Fruit fly (Drosophila melanogaster) whole organism, embryonic: ENCODE data around the gene Nup153.

Experiments
- Adf1 ChIP-seq: fragments of 200-800 bp; sonication (Bioruptor generic); IDR thresholded peaks from 2 replicates; pipeline ENCODE4 v1.3.6; 2022; ENCODE audit warnings: missing biosample characterization, missing genetic modification characterization
- Bgb ChIP-seq: fragments of 200-800 bp; sonication (Bioruptor generic); IDR thresholded peaks from 2 replicates; pipeline ENCODE4 v1.3.6; 2022; ENCODE audit warnings: missing biosample characterization, missing genetic modification characterization; ENCODE audit not compliant: partially characterized antibody
- Blimp-1 ChIP-seq: fragments of 200-800 bp; sonication (Bioruptor generic); optimal IDR thresholded peaks from 3 replicates; lab custom pipeline; 2018; ENCODE audit warnings: missing biosample characterization, missing genetic modification characterization, mild to moderate bottlenecking, moderate library complexity, missing genetic modification reagents
- CG13424 ChIP-seq: fragments of 200-800 bp; sonication (Bioruptor generic); optimal IDR thresholded peaks from 2 replicates; lab custom pipeline; 2019; ENCODE audit warnings: missing biosample characterization, mild to moderate bottlenecking, missing genetic modification characterization, moderate library complexity
- CG15073 ChIP-seq: fragments of 200-800 bp; sonication (Bioruptor generic); optimal IDR thresholded peaks from 2 replicates; lab custom pipeline; 2016; ENCODE audit warnings: missing biosample characterization, missing genetic modification characterization
- CG1603 ChIP-seq: fragments of 200-800 bp; sonication (Bioruptor generic); optimal IDR thresholded peaks from 2 replicates; lab custom pipeline; 2019; ENCODE audit warnings: missing biosample characterization, mild to moderate bottlenecking, missing genetic modification characterization, moderate library complexity
- CG16813 ChIP-seq: fragments of 200-800 bp; sonication (Bioruptor generic); IDR thresholded peaks from 3 replicates; pipeline ENCODE4 v1.3.6; 2022; ENCODE audit warnings: missing biosample characterization, missing genetic modification characterization; ENCODE audit not compliant: partially characterized antibody
- CG17186 ChIP-seq: fragments of 200-800 bp; sonication (Bioruptor generic); optimal IDR thresholded peaks from 3 replicates; lab custom pipeline; 2017; ENCODE audit warnings: missing biosample characterization, missing genetic modification reagents, missing genetic modification characterization
- CG17612 ChIP-seq: fragments of 200-800 bp; sonication (Bioruptor generic); IDR thresholded peaks from 2 replicates; pipeline ENCODE4 v1.3.6; 2022; ENCODE audit warnings: missing biosample characterization, missing genetic modification characterization
- CG32767 ChIP-seq: fragments of 200-800 bp; sonication (Bioruptor generic); IDR thresholded peaks from 2 replicates; pipeline ENCODE4 v1.3.6; 2022; ENCODE audit warnings: missing biosample characterization, missing genetic modification characterization
- CG4360 ChIP-seq: fragments of 200-800 bp; sonication (Bioruptor generic); IDR thresholded peaks from 2 replicates; pipeline ENCODE4 v1.3.6; 2022; ENCODE audit warnings: missing biosample characterization, missing genetic modification characterization
- CG4617 ChIP-seq: fragments of 200-800 bp; sonication (Bioruptor generic); optimal IDR thresholded peaks from 3 replicates; lab custom pipeline; 2016; ENCODE audit warnings: missing biosample characterization, missing genetic modification characterization, borderline replicate concordance
- CG6654 ChIP-seq: fragments of 200-800 bp; sonication (Bioruptor generic); optimal IDR thresholded peaks from 2 replicates; lab custom pipeline; 2017; ENCODE audit warnings: missing biosample characterization, mild to moderate bottlenecking, missing genetic modification characterization
- CG6765 ChIP-seq: fragments of 200-800 bp; sonication (Bioruptor generic); optimal IDR thresholded peaks from 3 replicates; lab custom pipeline; 2017; ENCODE audit warnings: missing biosample characterization, mild to moderate bottlenecking, missing genetic modification characterization
- CG6854 ChIP-seq: fragments of 200-800 bp; sonication (Bioruptor generic); optimal IDR thresholded peaks from 3 replicates; lab custom pipeline; 2017; ENCODE audit warnings: missing biosample characterization, mild to moderate bottlenecking, missing genetic modification characterization
- Eip74EF ChIP-seq, 2 experiments: fragments of 200-800 bp in 1 of 2; fragments of >200 bp in 1 of 2; sonication (Bioruptor generic) in 1 of 2; optimal IDR thresholded peaks; 2 replicates each; lab custom pipeline; 2017 to 2019; ENCODE audit warnings: missing biosample characterization in 2 of 2, missing genetic modification characterization in 2 of 2, mild to moderate bottlenecking in 1 of 2, moderate library complexity in 1 of 2
- Gsc ChIP-seq: fragments of 200-800 bp; sonication (Bioruptor generic); IDR thresholded peaks from 2 replicates; pipeline ENCODE4 v1.3.6; 2022; ENCODE audit warnings: missing biosample characterization, missing genetic modification characterization
- H15 ChIP-seq: fragments of 200-800 bp; sonication (Bioruptor generic); IDR thresholded peaks from 3 replicates; pipeline ENCODE4 v1.3.6; 2022; ENCODE audit warnings: missing biosample characterization, missing genetic modification characterization
- Hr3 ChIP-seq: fragments of 200-800 bp; sonication (Bioruptor generic); optimal IDR thresholded peaks from 3 replicates; lab custom pipeline; 2016; ENCODE audit warnings: missing biosample characterization, missing genetic modification characterization
- Kr ChIP-seq: fragments of 200-800 bp; sonication (Bioruptor generic); optimal IDR thresholded peaks from 2 replicates; lab custom pipeline; 2017; ENCODE audit warnings: missing biosample characterization, mild to moderate bottlenecking, missing genetic modification characterization
- Med ChIP-seq: fragments of 200-800 bp; sonication (Bioruptor generic); peaks from one replicate; lab custom pipeline; 2016; ENCODE audit warnings: missing biosample characterization, missing genetic modification characterization, mild to moderate bottlenecking, inconsistent platforms, moderate library complexity
- Meics ChIP-seq: fragments of 200-800 bp; sonication (Bioruptor generic); optimal IDR thresholded peaks from 2 replicates; lab custom pipeline; 2017; ENCODE audit warnings: missing biosample characterization, mild to moderate bottlenecking, missing genetic modification characterization
- Rfx ChIP-seq: fragments of 200-800 bp; sonication (Bioruptor generic); IDR thresholded peaks from 2 replicates; pipeline ENCODE4 v1.3.6; 2022; ENCODE audit warnings: missing biosample characterization, missing genetic modification characterization
- Scr ChIP-seq: fragments of 200-800 bp; sonication (Bioruptor generic); IDR thresholded peaks from 2 replicates; pipeline ENCODE4 v1.3.6; 2022; ENCODE audit warnings: missing biosample characterization, missing genetic modification characterization; ENCODE audit not compliant: partially characterized antibody
- Sry-δ ChIP-seq: fragments of 200-800 bp; sonication (Bioruptor generic); optimal IDR thresholded peaks from 2 replicates; lab custom pipeline; 2016; ENCODE audit warnings: missing biosample characterization, missing genetic modification characterization
- Stat92E ChIP-seq, 3 experiments: fragments of >200 bp in 2 of 3; fragments of 200-800 bp in 1 of 3; sonication (Bioruptor generic) in 1 of 3; optimal IDR thresholded peaks; 2 replicates each; lab custom pipeline; 2017 to 2019; ENCODE audit warnings: missing biosample characterization in 3 of 3, missing genetic modification characterization in 3 of 3, mild to moderate bottlenecking in 1 of 3, moderate library complexity in 1 of 3
- ab ChIP-seq: fragments of 200-800 bp; sonication (Bioruptor generic); optimal IDR thresholded peaks from 2 replicates; lab custom pipeline; 2016; ENCODE audit warnings: missing biosample characterization, missing genetic modification characterization
- amos ChIP-seq: fragments of 200-800 bp; sonication (Bioruptor generic); IDR thresholded peaks from 2 replicates; pipeline ENCODE4 v1.3.6; 2022; ENCODE audit warnings: missing biosample characterization, missing genetic modification characterization; ENCODE audit not compliant: partially characterized antibody
- ato ChIP-seq: fragments of 200-800 bp; sonication (Bioruptor generic); IDR thresholded peaks from 2 replicates; pipeline ENCODE4 v1.3.6; 2022; ENCODE audit warnings: missing biosample characterization, missing genetic modification characterization; ENCODE audit not compliant: partially characterized antibody
- bsh ChIP-seq, 2 experiments: fragments of 200-800 bp; sonication (Bioruptor generic); optimal IDR thresholded peaks; 2 replicates each; lab custom pipeline; 2017 to 2018; ENCODE audit warnings: mild to moderate bottlenecking in 2 of 2, missing biosample characterization in 2 of 2, missing genetic modification characterization in 2 of 2, moderate library complexity in 1 of 2
- chinmo ChIP-seq: fragments of 200-800 bp; sonication (Bioruptor generic); IDR thresholded peaks from 4 replicates; pipeline ENCODE4 v1.3.6; 2022; ENCODE audit warnings: missing biosample characterization, missing genetic modification characterization; ENCODE audit not compliant: partially characterized antibody
- ci ChIP-seq: fragments of 200-800 bp; sonication (Bioruptor generic); IDR thresholded peaks from 3 replicates; pipeline ENCODE4 v1.3.6; 2022; ENCODE audit warnings: missing biosample characterization, missing genetic modification characterization
- dmrt11E ChIP-seq: fragments of 200-800 bp; sonication (Bioruptor generic); optimal IDR thresholded peaks from 3 replicates; lab custom pipeline; 2018; ENCODE audit warnings: missing biosample characterization, mild to moderate bottlenecking, missing genetic modification characterization, moderate library complexity
- fru ChIP-seq: fragments of >200 bp; optimal IDR thresholded peaks from 2 replicates; lab custom pipeline; 2017
- gt ChIP-seq: fragments of 200-800 bp; sonication (Bioruptor generic); IDR thresholded peaks from 2 replicates; pipeline ENCODE4 v1.3.6; 2022; ENCODE audit warnings: missing biosample characterization, missing genetic modification characterization
- inv ChIP-seq: fragments of 200-800 bp; sonication (Bioruptor generic); IDR thresholded peaks from 2 replicates; pipeline ENCODE4 v1.3.6; 2022; ENCODE audit warnings: missing biosample characterization, missing genetic modification characterization; ENCODE audit not compliant: partially characterized antibody
- ken ChIP-seq: fragments of 200-800 bp; sonication (Bioruptor generic); IDR thresholded peaks from 3 replicates; pipeline ENCODE4 v1.3.6; 2022; ENCODE audit warnings: missing biosample characterization, missing genetic modification characterization
- lmd ChIP-seq: fragments of 200-800 bp; sonication (Bioruptor generic); IDR thresholded peaks from 2 replicates; pipeline ENCODE4 v1.3.6; 2022; ENCODE audit warnings: missing biosample characterization, missing genetic modification characterization
- mam ChIP-seq: fragments of 200-800 bp; sonication (Bioruptor generic); optimal IDR thresholded peaks from 3 replicates; lab custom pipeline; 2016; ENCODE audit warnings: missing biosample characterization, missing genetic modification characterization
- odd ChIP-seq: fragments of 200-800 bp; sonication (Bioruptor generic); optimal IDR thresholded peaks from 2 replicates; lab custom pipeline; 2017; ENCODE audit warnings: missing biosample characterization, mild to moderate bottlenecking, missing genetic modification characterization
- pfk ChIP-seq: fragments of 200-800 bp; sonication (Bioruptor generic); optimal IDR thresholded peaks from 2 replicates; lab custom pipeline; 2018; ENCODE audit warnings: missing biosample characterization, mild to moderate bottlenecking, missing genetic modification characterization, moderate library complexity
- pnt ChIP-seq: fragments of 200-800 bp; sonication (Bioruptor generic); optimal IDR thresholded peaks from 3 replicates; lab custom pipeline; 2016; ENCODE audit warnings: missing biosample characterization, missing genetic modification characterization
- pzg ChIP-seq: fragments of 200-800 bp; sonication (Bioruptor generic); optimal IDR thresholded peaks from 3 replicates; lab custom pipeline; 2018; ENCODE audit warnings: missing biosample characterization, mild to moderate bottlenecking, missing genetic modification characterization, moderate library complexity
- slbo ChIP-seq: fragments of 200-800 bp; sonication (Bioruptor generic); IDR thresholded peaks from 2 replicates; pipeline ENCODE4 v1.3.6; 2022; ENCODE audit warnings: missing biosample characterization, missing genetic modification characterization
- trem ChIP-seq: fragments of 200-800 bp; optimal IDR thresholded peaks from 3 replicates; lab custom pipeline; 2019; ENCODE audit warnings: missing biosample characterization, mild to moderate bottlenecking, missing genetic modification characterization, moderate library complexity
- zen2 ChIP-seq: fragments of 200-800 bp; sonication (Bioruptor generic); IDR thresholded peaks from 3 replicates; pipeline ENCODE4 v1.3.6; 2022; ENCODE audit warnings: missing biosample characterization, missing genetic modification characterization; ENCODE audit not compliant: partially characterized antibody

Gene Nup153

DNA sequence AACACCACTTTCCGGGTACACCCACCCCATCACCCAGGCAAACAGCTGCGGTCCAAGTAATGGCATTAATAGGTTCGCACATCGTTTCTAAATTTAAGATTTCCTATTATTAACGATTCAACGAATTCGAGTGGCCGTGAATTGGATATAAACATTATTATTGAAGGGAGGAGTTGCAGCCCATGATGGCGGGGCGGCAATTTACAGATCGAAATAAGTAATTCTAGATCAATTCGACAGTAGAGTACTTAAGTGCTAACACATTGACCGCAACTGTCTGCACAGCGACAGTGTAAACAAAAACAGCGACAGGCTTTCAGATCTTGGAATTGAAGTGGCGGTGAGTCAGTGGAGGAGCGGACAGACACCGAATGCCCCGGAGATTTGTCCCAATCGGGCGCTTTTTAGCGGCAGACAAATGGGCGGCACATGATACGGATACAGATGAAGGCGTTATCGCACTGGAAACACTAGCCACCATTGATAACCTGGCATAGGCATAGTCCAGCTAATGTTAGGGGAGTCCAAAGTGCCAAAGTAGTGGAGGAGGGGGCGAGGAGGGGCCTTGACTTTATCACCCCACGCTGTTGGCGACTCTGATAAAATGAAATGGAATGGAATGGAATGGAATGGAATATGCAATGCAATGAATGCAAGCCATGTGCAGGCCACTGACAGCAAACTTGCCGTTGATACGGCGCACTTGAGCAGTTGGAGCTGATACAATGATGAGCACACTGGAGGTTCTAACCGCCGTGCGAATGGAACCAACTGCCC lies 34.3 kb downstream of the Nup153 start (continued):
- no peak for TF ChIP-seq Hr3 (GFP tag; lab: Kevin White, UChicago)
- TF ChIP-seq CG6654, result no peak
- TF ChIP-seq pfk (GFP tag; lab: Kevin White, UChicago), result peak; percentile 4
- TF ChIP-seq Sry-δ, result no peak
- TF ChIP-seq dmrt11E (tag; lab: Kevin White, UChicago), result peak; percentile 4
- TF ChIP-seq bsh (GFP tag; optimal IDR thresholded peaks at IDR 0.05; lab: Kevin White, UChicago), result peak in 1 of 2 experiments; percentile 56
- no peak for TF ChIP-seq Kr (GFP tag; lab: Kevin White, UChicago)
- no peak for TF ChIP-seq ken (GFP tag; lab: Robert Waterston, UW)
- peak in 1 of 2 experiments; percentile 68 for TF ChIP-seq Eip74EF (GFP tag; optimal IDR thresholded peaks at IDR 0.05; lab: Kevin White, UChicago)
- TF ChIP-seq Blimp-1 (GFP tag; lab: Kevin White, UChicago), result no peak
- TF ChIP-seq CG16813 (GFP tag; lab: Robert Waterston, UW), result no peak
- peak; percentile 65 for TF ChIP-seq Med (GFP tag; lab: Kevin White, UChicago)
- no peak for TF ChIP-seq pnt (GFP tag; lab: Kevin White, UChicago)

DNA sequence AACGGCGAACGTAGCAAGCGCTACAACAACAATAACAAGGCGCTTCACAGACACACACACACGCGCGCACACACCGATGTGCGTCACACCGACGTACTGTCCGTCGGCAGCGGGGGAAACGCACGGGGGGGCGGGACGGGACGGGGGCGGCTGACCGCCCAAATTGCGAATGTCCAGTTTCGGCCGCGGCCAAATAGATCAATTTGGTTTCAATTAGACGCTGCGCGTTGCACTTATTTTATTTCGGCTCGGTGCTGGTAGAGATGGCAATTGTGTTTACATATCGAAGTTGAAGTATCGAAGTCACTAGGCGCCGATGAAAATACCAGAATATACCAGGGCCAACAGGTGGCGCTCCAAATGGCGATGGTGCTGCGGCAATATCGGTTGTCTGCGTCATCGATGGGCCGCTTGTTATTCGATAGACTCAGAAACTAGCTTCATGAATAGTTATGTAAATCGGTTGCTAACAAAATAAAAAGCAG lies 38.1 kb downstream of the Nup153 start, which contains the start of gene Rok:
Gene Rok (minus strand): TSS at position 309 of the 485 bp plus-strand sequence.
- TF ChIP-seq Stat92E (GFP tag; optimal IDR thresholded peaks at IDR 0.05; lab: Kevin White, UChicago) (no peak), pzg (GFP tag; lab: Kevin White, UChicago) (peak; percentile 80), Gsc (GFP tag; lab: Robert Waterston, UW) (no peak), ab (GFP tag; lab: Kevin White, UChicago) (no peak), Med (GFP tag; lab: Kevin White, UChicago) (peak; percentile 74), zen2 (GFP tag; lab: Robert Waterston, UW) (peak; percentile 61; the same call in 2 of the 3 replicates), Meics (GFP tag; lab: Kevin White, UChicago) (no peak), CG1603 (tag; lab: Kevin White, UChicago) (peak; percentile 61), odd (GFP tag; lab: Kevin White, UChicago) (no peak), slbo (peak; percentile 44; the same call in 1 of the 2 replicates), CG4617 (peak; percentile 38), mam (GFP tag; lab: Kevin White, UChicago) (peak; percentile 18), Bgb (GFP tag; lab: Robert Waterston, UW) (peak; percentile 87), ato (GFP tag; lab: Robert Waterston, UW) (0 out of 2 replicates have a peak, but pooled peaks have one; percentile 34), CG4360 (peak; percentile 96), fru (lab: Kevin White, UChicago) (no peak), chinmo (GFP tag; lab: Robert Waterston, UW) (peak; percentile 76; the same call in 3 of the 4 replicates), Rfx (peak; percentile 26; the same call in 1 of the 2 replicates), CG6765 (GFP tag; lab: Kevin White, UChicago) (no peak), CG17186 (GFP tag; lab: Kevin White, UChicago) (peak; percentile 46), CG15073 (GFP tag; lab: Kevin White, UChicago) (no peak), ci (peak; percentile 11; the same call in 1 of the 3 replicates), H15 (GFP tag; lab: Robert Waterston, UW) (no peak), amos (GFP tag; lab: Robert Waterston, UW) (peak; percentile 89), CG32767 (peak; percentile 24; the same call in 1 of the 2 replicates), gt (no peak), Adf1 (GFP tag; lab: Robert Waterston, UW) (peak; percentile 53), CG6854 (GFP tag; lab: Kevin White, UChicago) (peak; percentile 42), CG17612 (GFP tag; lab: Robert Waterston, UW) (no peak), inv (GFP tag; lab: Robert Waterston, UW) (peak; percentile 81), Scr (peak; percentile 81), trem (tag; lab: Kevin White, UChicago) (no peak), lmd (GFP tag; lab: Robert Waterston, UW) (peak; percentile 13; the same call in 1 of the 2 replicates), CG13424 (no peak)
